Fruit fly (Drosophila melanogaster) Kc167 (cell line): ENCODE data around the gene Cpr76Bd.

Source experiments
- Myc ChIP-seq: fragments of >200 bp; optimal IDR thresholded peaks from 2 replicates; lab custom pipeline; 2017; ENCODE audit warnings: missing external identifiers
- Sin3A ChIP-seq: fragments of >200 bp; optimal IDR thresholded peaks from 2 replicates; lab custom pipeline; 2018; ENCODE audit warnings: missing external identifiers
- insv ChIP-seq: fragments of >200 bp; optimal IDR thresholded peaks from 3 replicates; lab custom pipeline; 2018; ENCODE audit warnings: missing external identifiers
- psq ChIP-seq: fragments of >200 bp; optimal IDR thresholded peaks from 2 replicates; lab custom pipeline; 2017; ENCODE audit warnings: missing external identifiers

dm6 chr3L:19544810-19545209, 12.3 kb downstream of the Cpr76Bd start, which contains the start of the genes CG46435 and Rcd7:
- TF ChIP-seq insv (lab: Kevin White, UChicago) (no peak), Myc (lab: Kevin White, UChicago) (no peak), psq (lab: Kevin White, UChicago) (no peak), Sin3A (lab: Kevin White, UChicago) (no peak)
